Worm (Caenorhabditis elegans): Measurements from ENCODE around the gene tsp-3.

The tsp-3 gene

DNA sequence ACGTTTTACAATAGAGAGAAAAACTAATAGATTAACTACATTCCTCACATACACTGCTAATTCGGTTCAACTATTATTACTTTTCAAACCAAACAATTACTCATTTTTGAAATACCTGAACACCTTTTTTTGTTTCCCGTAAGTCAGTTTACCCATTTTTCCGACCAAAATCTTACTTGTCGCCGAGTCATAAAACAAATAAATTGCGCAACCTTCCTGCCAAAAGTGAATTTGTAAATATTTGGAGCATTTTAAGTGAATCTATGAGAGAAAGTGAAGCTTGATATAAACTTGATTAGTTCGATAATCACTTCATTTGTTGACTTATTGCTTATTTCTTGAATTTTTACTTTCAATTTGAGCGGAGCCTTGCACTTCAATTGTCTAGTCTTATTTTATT lies 3.5 kb upstream of the tsp-3 start:
- TF ChIP-seq skn-1 (tag; optimal IDR thresholded peaks at IDR 0.05) (no peak), F16B12.6 (tag; optimal IDR thresholded peaks at IDR 0.05) (no peak), hlh-17 (GFP tag; optimal IDR thresholded peaks at IDR 0.05; ENCODE audit: borderline replicate concordance) (no peak), blmp-1 (tag; optimal IDR thresholded peaks at IDR 0.05) (no peak), elt-3 (tag; optimal IDR thresholded peaks at IDR 0.05) (no peak), ama-1 (optimal IDR thresholded peaks at IDR 0.05) (no peak), vab-15 (tag; optimal IDR thresholded peaks at IDR 0.05) (no peak), nhr-20 (tag; optimal IDR thresholded peaks at IDR 0.05) (no peak), ztf-11 (tag; optimal IDR thresholded peaks at IDR 0.05) (no peak), sox-4 (tag; optimal IDR thresholded peaks at IDR 0.05) (no peak), nhr-237 (tag; optimal IDR thresholded peaks at IDR 0.05) (no peak), fkh-4 (tag; optimal IDR thresholded peaks at IDR 0.05; ENCODE audit: borderline replicate concordance) (no peak), dpl-1 (GFP tag; optimal IDR thresholded peaks at IDR 0.05) (no peak), ceh-88 (GFP tag; IDR thresholded peaks at IDR 0.05) (no peak), unc-62 (GFP tag; optimal IDR thresholded peaks at IDR 0.05) (no peak)

DNA sequence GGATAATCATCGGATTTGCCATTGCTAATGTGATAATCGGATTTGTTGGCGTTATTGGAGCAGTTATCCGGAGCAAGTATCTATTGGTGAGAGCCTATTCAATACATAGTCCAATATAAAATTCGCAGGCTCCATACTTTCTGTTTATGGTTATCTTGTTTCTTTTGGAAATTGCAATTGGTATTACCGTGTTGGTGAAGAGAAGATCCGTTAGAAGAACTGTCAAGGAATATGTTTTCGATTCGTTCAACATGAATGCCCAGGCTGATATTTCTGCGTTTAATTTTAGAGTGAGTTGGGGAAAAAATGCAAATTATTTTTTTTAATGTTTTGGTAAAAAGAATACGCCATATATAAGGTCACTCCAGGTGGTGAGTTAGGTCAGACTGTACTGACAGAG lies 645 bp downstream of the tsp-3 start:
- TF ChIP-seq nhr-76 (tag; optimal IDR thresholded peaks at IDR 0.05) = no peak
- TF ChIP-seq alr-1 (tag; optimal IDR thresholded peaks at IDR 0.05; ENCODE audit: borderline replicate concordance) = no peak
- TF ChIP-seq isw-1 (GFP tag; IDR thresholded peaks at IDR 0.05) = no peak
- no peak for TF ChIP-seq pax-3 (tag; optimal IDR thresholded peaks at IDR 0.05)
- TF ChIP-seq skn-1 (tag; optimal IDR thresholded peaks at IDR 0.05) = no peak
- TF ChIP-seq ztf-4 (tag; optimal IDR thresholded peaks at IDR 0.05) = no peak
- TF ChIP-seq C34B4.2 (tag; optimal IDR thresholded peaks at IDR 0.05) = no peak
- no peak for TF ChIP-seq irx-1 (tag; optimal IDR thresholded peaks at IDR 0.05)
- no peak for TF ChIP-seq mdl-1 (tag; optimal IDR thresholded peaks at IDR 0.05)
- no peak for TF ChIP-seq C04F5.9 (tag; optimal IDR thresholded peaks at IDR 0.05)
- no peak for TF ChIP-seq jun-1 (tag; optimal IDR thresholded peaks at IDR 0.05)
- TF ChIP-seq lir-3 (tag; optimal IDR thresholded peaks at IDR 0.05; ENCODE audit: poor library complexity) = no peak
- TF ChIP-seq ceh-63 (GFP tag; optimal IDR thresholded peaks at IDR 0.05) = no peak
- no peak for TF ChIP-seq xbp-1 (tag; optimal IDR thresholded peaks at IDR 0.05)
- no peak for TF ChIP-seq nhr-90 (tag; optimal IDR thresholded peaks at IDR 0.05; ENCODE audit: poor library complexity)
- TF ChIP-seq zip-4 (GFP tag; optimal IDR thresholded peaks at IDR 0.05) = no peak
- no peak for TF ChIP-seq ceh-90 (tag; optimal IDR thresholded peaks at IDR 0.05)
- TF ChIP-seq fos-1 (tag; optimal IDR thresholded peaks at IDR 0.05) = no peak
- TF ChIP-seq ceh-88 (GFP tag; IDR thresholded peaks at IDR 0.05) = no peak

DNA sequence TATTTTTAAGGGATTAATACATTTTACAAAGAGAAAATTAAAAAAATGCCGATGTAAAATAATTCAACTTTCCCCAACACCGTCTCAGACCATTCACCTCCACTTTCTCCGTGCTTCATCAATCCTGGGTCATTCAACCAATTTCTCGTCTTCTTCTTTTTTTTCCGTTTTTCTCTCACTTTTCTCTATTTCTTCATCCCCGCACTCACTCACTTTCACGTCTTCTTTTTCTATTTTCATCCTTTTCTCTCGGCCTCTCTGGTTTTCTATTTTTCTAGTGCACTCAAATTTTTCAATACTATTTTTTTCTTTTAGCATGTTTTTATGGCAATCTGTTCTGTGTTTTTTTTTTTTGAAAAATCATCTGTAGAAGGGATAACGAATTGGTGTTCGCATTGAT lies 3.2 kb downstream of the tsp-3 start:
- TF ChIP-seq lin-35 (GFP tag; optimal IDR thresholded peaks at IDR 0.05) (no peak), nhr-237 (tag; optimal IDR thresholded peaks at IDR 0.05) (no peak), ama-1 (optimal IDR thresholded peaks at IDR 0.05) (no peak), lsy-2 (tag; optimal IDR thresholded peaks at IDR 0.05) (peak in 1 of 2 experiments; percentile 27), skn-1 (tag; optimal IDR thresholded peaks at IDR 0.05) (peak; percentile 17), efl-1 (optimal IDR thresholded peaks at IDR 0.05) (peak in 1 of 2 experiments; percentile 8), efl-1 (GFP tag; optimal IDR thresholded peaks at IDR 0.05 in 1 of 2) (no peak), ceh-82 (tag; optimal IDR thresholded peaks at IDR 0.05) (peak in 1 of 3 experiments; percentile 14), blmp-1 (tag; optimal IDR thresholded peaks at IDR 0.05) (peak; percentile 99)

DNA sequence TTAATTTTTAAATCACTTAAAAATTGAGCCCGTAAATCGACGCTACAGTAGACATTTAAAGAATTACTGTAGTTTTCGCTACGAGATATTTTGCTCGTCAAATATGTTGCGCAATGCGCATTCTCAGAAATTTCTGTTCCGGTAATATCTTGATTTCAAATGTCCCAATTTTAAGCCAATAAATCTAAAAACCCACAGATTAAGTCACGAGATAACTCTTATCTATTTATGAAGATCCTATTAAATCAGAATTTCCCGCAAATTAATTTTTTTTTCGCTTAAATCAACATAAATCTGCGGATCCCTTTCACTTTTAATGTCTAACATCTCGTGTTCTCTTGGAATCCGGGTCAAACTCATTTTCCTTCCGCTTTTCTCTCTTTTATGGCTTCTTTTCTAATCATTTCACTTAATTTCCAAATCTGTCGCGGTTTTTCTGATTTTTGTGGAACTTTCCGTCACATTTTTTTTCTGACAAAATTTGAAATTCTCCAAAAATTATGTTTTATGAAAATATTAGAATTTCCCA lies 4.1 kb downstream of the tsp-3 start:
- peak; percentile 21 for TF ChIP-seq egl-13 (tag; optimal IDR thresholded peaks at IDR 0.05)
- TF ChIP-seq nhr-47 (tag; optimal IDR thresholded peaks at IDR 0.05) = peak; percentile 21
- peak; percentile 28 for TF ChIP-seq fkh-8 (tag; optimal IDR thresholded peaks at IDR 0.05)
- TF ChIP-seq lin-14 (GFP tag; optimal IDR thresholded peaks at IDR 0.05) = no peak
- peak; percentile 96 for TF ChIP-seq blmp-1 (tag; optimal IDR thresholded peaks at IDR 0.05)
- TF ChIP-seq unc-98 (GFP tag; IDR thresholded peaks at IDR 0.05) = no peak
- TF ChIP-seq aly-2 (tag; optimal IDR thresholded peaks at IDR 0.05) = no peak
- TF ChIP-seq dsc-1 (tag; optimal IDR thresholded peaks at IDR 0.05) = peak; percentile 90
- no peak for TF ChIP-seq isw-1 (GFP tag; IDR thresholded peaks at IDR 0.05)

Data from whole organism, L1 larva.